Worm (Caenorhabditis elegans): ENCODE results near the gene F55G11.7.
A peak's percentile ranks its signal among the peaks of the same experiment; 100 is the strongest.

F55G11.7 gene

ce11 chrIV:12920553-12920952, 39.7 kb upstream of the F55G11.7 start:
- TF ChIP-seq lsy-2 (tag; optimal IDR thresholded peaks at IDR 0.05) (no peak), daf-16 (GFP tag; optimal IDR thresholded peaks at IDR 0.05) (no peak), daf-16 (tag; optimal IDR thresholded peaks at IDR 0.05) (peak; percentile 34), unc-62 (GFP tag; optimal IDR thresholded peaks at IDR 0.05 in 1 of 2) (peak in 1 of 2 experiments; percentile 22), unc-62 (tag; optimal IDR thresholded peaks at IDR 0.05) (no peak), nhr-28 (tag; optimal IDR thresholded peaks at IDR 0.05) (peak; percentile 66), pqm-1 (tag; optimal IDR thresholded peaks at IDR 0.05) (peak; percentile 25), dmd-6 (GFP tag; IDR thresholded peaks at IDR 0.05) (peak; percentile 69), fos-1 (tag; optimal IDR thresholded peaks at IDR 0.05) (no peak), hlh-11 (tag; optimal IDR thresholded peaks at IDR 0.05) (no peak)

DNA sequence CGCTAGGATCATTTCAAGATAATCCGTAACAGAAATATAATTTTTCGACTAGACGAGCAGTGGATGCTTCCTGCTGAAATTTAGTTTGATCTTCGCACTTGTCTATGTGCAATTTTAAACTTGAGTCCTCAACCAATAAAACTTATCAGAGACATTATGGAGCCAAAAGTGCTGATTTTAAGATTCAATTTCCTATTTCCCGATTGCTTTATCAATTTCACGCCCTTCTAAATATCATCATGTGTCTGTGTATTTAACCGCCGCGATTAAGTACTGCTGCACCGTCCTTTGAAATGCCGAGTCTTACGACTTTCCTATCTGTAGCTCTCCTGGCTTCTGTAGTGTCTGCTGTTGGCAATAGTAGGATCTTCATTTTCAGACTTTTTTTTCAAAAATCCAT, 39.2 kb upstream of the F55G11.7 start, which contains the start of gene C32H11.4:
Gene C32H11.4, plus strand, starts transcription at position 238 of the 400 bp plus-strand sequence.
- TF ChIP-seq nhr-28 (tag; optimal IDR thresholded peaks at IDR 0.05) (peak; percentile 8), unc-62 (GFP tag; optimal IDR thresholded peaks at IDR 0.05 in 1 of 2) (no peak), unc-62 (tag; optimal IDR thresholded peaks at IDR 0.05) (no peak), D1046.2 (GFP tag; IDR thresholded peaks at IDR 0.05) (no peak), T26A8.4 (GFP tag; IDR thresholded peaks at IDR 0.05) (no peak), nhr-48 (tag; optimal IDR thresholded peaks at IDR 0.05) (peak; percentile 67), ceh-28 (tag; optimal IDR thresholded peaks at IDR 0.05) (no peak), F44E2.7 (GFP tag; IDR thresholded peaks at IDR 0.05) (no peak), hmg-1.1 (GFP tag; IDR thresholded peaks at IDR 0.05) (no peak), F49E8.2 (tag; optimal IDR thresholded peaks at IDR 0.05; ENCODE audit: borderline replicate concordance) (no peak), hlh-30 (tag; optimal IDR thresholded peaks at IDR 0.05; ENCODE audit: insufficient read depth) (no peak), pqm-1 (tag; optimal IDR thresholded peaks at IDR 0.05) (peak; percentile 73), nhr-237 (tag; optimal IDR thresholded peaks at IDR 0.05) (no peak), spr-1 (tag; optimal IDR thresholded peaks at IDR 0.05) (no peak), ctbp-1 (GFP tag; IDR thresholded peaks at IDR 0.05) (no peak), nhr-11 (tag; optimal IDR thresholded peaks at IDR 0.05) (no peak), php-3 (GFP tag; IDR thresholded peaks at IDR 0.05) (peak; percentile 69), ama-1 (optimal IDR thresholded peaks at IDR 0.05) (no peak), hlh-11 (tag; optimal IDR thresholded peaks at IDR 0.05) (peak; percentile 46), madf-9 (GFP tag; conservative IDR thresholded peaks at IDR 0.05) (no peak), dmd-6 (GFP tag; IDR thresholded peaks at IDR 0.05) (peak; percentile 82), nhr-111 (GFP tag; optimal IDR thresholded peaks at IDR 0.05) (no peak), daf-16 (GFP tag; optimal IDR thresholded peaks at IDR 0.05) (no peak), daf-16 (tag; optimal IDR thresholded peaks at IDR 0.05) (peak; percentile 64), tag-97 (GFP tag; IDR thresholded peaks at IDR 0.05) (no peak)

ce11 chrIV:12924332-12924731, 35.9 kb upstream of the F55G11.7 start, which contains the start of gene srlf-4:
Gene srlf-4, minus strand, starts transcription at chrIV:12924432.
- no peak for TF ChIP-seq spr-1 (tag; optimal IDR thresholded peaks at IDR 0.05)
- TF ChIP-seq lsy-2 (tag; optimal IDR thresholded peaks at IDR 0.05): no peak
- no peak for TF ChIP-seq sdz-12 (GFP tag; optimal IDR thresholded peaks at IDR 0.05)
- TF ChIP-seq nhr-11 (tag; optimal IDR thresholded peaks at IDR 0.05): no peak
- no peak for TF ChIP-seq snpc-4 (tag; optimal IDR thresholded peaks at IDR 0.05)
- no peak for TF ChIP-seq ces-1 (GFP tag; optimal IDR thresholded peaks at IDR 0.05)
- TF ChIP-seq F10B5.3 (tag; optimal IDR thresholded peaks at IDR 0.05): no peak
- no peak for TF ChIP-seq fos-1 (tag; optimal IDR thresholded peaks at IDR 0.05)
- TF ChIP-seq ama-1 (optimal IDR thresholded peaks at IDR 0.05): no peak
- no peak for TF ChIP-seq dmd-6 (GFP tag; IDR thresholded peaks at IDR 0.05)
- TF ChIP-seq unc-130 (GFP tag; optimal IDR thresholded peaks at IDR 0.05): no peak
- no peak for TF ChIP-seq fkh-10 (GFP tag; optimal IDR thresholded peaks at IDR 0.05)
- TF ChIP-seq lin-1 (GFP tag; IDR thresholded peaks at IDR 0.05): no peak
- no peak for TF ChIP-seq ceh-20 (GFP tag; IDR thresholded peaks at IDR 0.05)

DNA sequence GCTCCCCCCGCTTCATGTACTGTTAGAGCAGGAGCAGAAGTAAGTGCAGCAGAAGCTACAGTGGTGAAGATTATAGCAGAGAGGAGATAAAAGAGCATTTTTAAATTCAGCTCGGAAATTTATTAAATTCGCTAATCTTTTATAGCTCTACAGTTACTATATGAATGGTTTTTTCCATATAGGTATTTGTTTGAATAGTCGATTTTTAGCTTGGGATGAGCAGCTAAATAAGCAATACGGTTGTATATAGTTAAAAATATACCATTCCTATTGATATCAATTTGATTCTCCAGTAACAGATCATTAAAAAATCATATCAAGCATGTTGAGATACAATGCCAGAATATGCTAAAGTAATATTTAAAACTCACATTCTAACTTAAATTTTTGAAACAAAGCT, 33.6 kb upstream of the F55G11.7 start, which contains the start of gene srlf-5:
Gene srlf-5, minus strand, starts transcription at position 101 of the 400 bp plus-strand sequence.
- TF ChIP-seq cey-2 (tag; optimal IDR thresholded peaks at IDR 0.05; ENCODE audit: borderline replicate concordance, insufficient read depth) (no peak), tag-97 (GFP tag; IDR thresholded peaks at IDR 0.05) (no peak), set-16 (GFP tag; IDR thresholded peaks at IDR 0.05) (no peak), F49E8.2 (tag; optimal IDR thresholded peaks at IDR 0.05; ENCODE audit: borderline replicate concordance) (no peak), ZK546.5 (tag; optimal IDR thresholded peaks at IDR 0.05) (no peak), lin-13 (GFP tag; optimal IDR thresholded peaks at IDR 0.05) (no peak), D1046.2 (GFP tag; IDR thresholded peaks at IDR 0.05) (no peak), tra-1 (GFP tag; IDR thresholded peaks at IDR 0.05) (no peak), daf-19 (GFP tag; conservative IDR thresholded peaks at IDR 0.05) (no peak)
